Fruit fly (Drosophila melanogaster) whole organism, embryonic: Measurements from ENCODE around the gene CG3662.

Source experiments
- Awh ChIP-seq: fragments of 200-800 bp; sonication (Bioruptor generic); IDR thresholded peaks from 2 replicates; pipeline ENCODE4, ENCODE4 v1.3.6; 2022; ENCODE audit warnings: missing biosample characterization, missing genetic modification characterization
- CG10274 ChIP-seq: fragments of 200-800 bp; sonication (Bioruptor generic); optimal IDR thresholded peaks from 3 replicates; lab custom pipeline; 2017; ENCODE audit warnings: missing biosample characterization, mild to moderate bottlenecking, missing genetic modification characterization
- CG11456 ChIP-seq: fragments of 200-800 bp; sonication (Bioruptor generic); IDR thresholded peaks from 3 replicates; pipeline ENCODE4 v1.3.6; 2022; ENCODE audit warnings: missing biosample characterization, missing genetic modification characterization
- CG12769 ChIP-seq: fragments of 200-800 bp; sonication (Bioruptor generic); optimal IDR thresholded peaks from 2 replicates; lab custom pipeline; 2019; ENCODE audit warnings: missing biosample characterization, mild to moderate bottlenecking, missing genetic modification characterization, moderate library complexity
- CG14667 ChIP-seq: fragments of 200-800 bp; sonication (Bioruptor generic); IDR thresholded peaks from 2 replicates; pipeline ENCODE4 v1.3.6; 2022; ENCODE audit warnings: missing biosample characterization, missing genetic modification characterization
- CG15269 ChIP-seq: fragments of 200-800 bp; sonication (Bioruptor generic); optimal IDR thresholded peaks from 2 replicates; lab custom pipeline; 2018; ENCODE audit warnings: missing biosample characterization, mild to moderate bottlenecking, missing genetic modification characterization, moderate library complexity
- CG17328 ChIP-seq: fragments of 200-800 bp; sonication (Bioruptor generic); IDR thresholded peaks from 2 replicates; pipeline ENCODE4 v1.3.6; 2022; ENCODE audit warnings: missing biosample characterization, missing genetic modification characterization
- CG18011 ChIP-seq: fragments of 200-800 bp; sonication (Bioruptor generic); optimal IDR thresholded peaks from 2 replicates; lab custom pipeline; 2017; ENCODE audit warnings: missing biosample characterization, missing genetic modification characterization, mild to moderate bottlenecking, moderate library complexity, missing genotype
- CG2889 ChIP-seq: fragments of 200-800 bp; sonication (Bioruptor generic); IDR thresholded peaks from 3 replicates; pipeline ENCODE4 v1.3.6; 2022; ENCODE audit warnings: missing biosample characterization, missing genetic modification characterization
- CG31224 ChIP-seq: fragments of 200-800 bp; sonication (Bioruptor generic); IDR thresholded peaks from 2 replicates; pipeline ENCODE4 v1.3.6; 2022; ENCODE audit warnings: missing biosample characterization, missing genetic modification characterization
- CG31441 ChIP-seq: fragments of 200-800 bp; sonication (Bioruptor generic); IDR thresholded peaks from 2 replicates; pipeline ENCODE4 v1.3.6; 2022; ENCODE audit warnings: missing biosample characterization, missing genetic modification characterization
- CG3163 ChIP-seq: fragments of 200-800 bp; sonication (Bioruptor generic); optimal IDR thresholded peaks from 3 replicates; lab custom pipeline; 2016; ENCODE audit warnings: missing biosample characterization, missing genetic modification characterization
- CG32532 ChIP-seq: fragments of 200-800 bp; sonication (Bioruptor generic); IDR thresholded peaks from 2 replicates; pipeline ENCODE4 v1.3.6; 2022; ENCODE audit warnings: missing biosample characterization, missing genetic modification characterization
- CG32772 ChIP-seq: fragments of 200-800 bp; sonication (Bioruptor generic); IDR thresholded peaks from 2 replicates; pipeline ENCODE4 v1.3.6; 2022; ENCODE audit warnings: missing biosample characterization, missing genetic modification characterization
- CG4328 ChIP-seq: fragments of 200-800 bp; sonication (Bioruptor generic); optimal IDR thresholded peaks from 3 replicates; lab custom pipeline; 2017; ENCODE audit warnings: missing biosample characterization, missing genetic modification reagents, missing genetic modification characterization
- CG7271 ChIP-seq: fragments of 200-800 bp; sonication (Bioruptor generic); optimal IDR thresholded peaks from 2 replicates; lab custom pipeline; 2018; ENCODE audit warnings: missing biosample characterization, mild to moderate bottlenecking, missing genetic modification characterization, moderate library complexity
- CG9609 ChIP-seq: fragments of 200-800 bp; sonication (Bioruptor generic); optimal IDR thresholded peaks from 3 replicates; lab custom pipeline; 2016; ENCODE audit warnings: missing biosample characterization, missing genetic modification characterization
- Chrac-16 ChIP-seq: fragments of 200-800 bp; sonication (Bioruptor generic); optimal IDR thresholded peaks from 3 replicates; lab custom pipeline; 2016; ENCODE audit warnings: missing biosample characterization, missing genetic modification characterization
- D19A ChIP-seq: fragments of 200-800 bp; optimal IDR thresholded peaks from 3 replicates; lab custom pipeline; 2019; ENCODE audit warnings: missing biosample characterization, mild to moderate bottlenecking, missing genetic modification characterization, moderate library complexity
- Dek ChIP-seq: fragments of 200-800 bp; sonication (Bioruptor generic); optimal IDR thresholded peaks from 3 replicates; lab custom pipeline; 2019; ENCODE audit warnings: missing biosample characterization, mild to moderate bottlenecking, missing genetic modification characterization, moderate library complexity
- Dll ChIP-seq: fragments of 200-800 bp; sonication (Bioruptor generic); IDR thresholded peaks from 4 replicates; pipeline ENCODE4 v1.3.6; 2022; ENCODE audit warnings: missing biosample characterization, missing genetic modification characterization; ENCODE audit not compliant: partially characterized antibody
- ERR ChIP-seq: fragments of 200-800 bp; sonication (Bioruptor generic); optimal IDR thresholded peaks from 2 replicates; lab custom pipeline; 2016; ENCODE audit warnings: missing biosample characterization, missing genetic modification characterization
- Elba2 ChIP-seq: fragments of 200-800 bp; sonication (Bioruptor generic); optimal IDR thresholded peaks from 3 replicates; lab custom pipeline; 2016; ENCODE audit warnings: missing biosample characterization, missing genetic modification characterization
- Ets65A ChIP-seq: fragments of 200-800 bp; sonication (Bioruptor generic); peaks from one replicate; lab custom pipeline; 2016; ENCODE audit warnings: missing biosample characterization, missing genetic modification characterization
- Jarid2 ChIP-seq: fragments of 200-800 bp; sonication (Bioruptor generic); optimal IDR thresholded peaks from 3 replicates; lab custom pipeline; 2017; ENCODE audit warnings: mild to moderate bottlenecking, missing biosample characterization, missing genetic modification reagents, missing genetic modification characterization
- PHDP ChIP-seq: fragments of 200-800 bp; sonication (Bioruptor generic); optimal IDR thresholded peaks from 3 replicates; lab custom pipeline; 2018; ENCODE audit warnings: missing biosample characterization, mild to moderate bottlenecking, missing genetic modification characterization, moderate library complexity
- Pdp1 ChIP-seq, 2 experiments: fragments of 200-800 bp; sonication (Bioruptor generic); optimal IDR thresholded peaks; 3 replicates each; lab custom pipeline; 2016; ENCODE audit warnings: missing biosample characterization in 2 of 2, missing genetic modification characterization in 2 of 2, mild to moderate bottlenecking in 1 of 2, moderate library complexity in 1 of 2
- Ptx1 ChIP-seq: fragments of 200-800 bp; sonication (Bioruptor generic); IDR thresholded peaks from 2 replicates; pipeline ENCODE4 v1.3.6; 2022; ENCODE audit warnings: missing biosample characterization, missing genetic modification characterization
- Ssrp ChIP-seq: fragments of 200-800 bp; sonication (Bioruptor generic); optimal IDR thresholded peaks from 2 replicates; lab custom pipeline; 2018; ENCODE audit warnings: missing biosample characterization, mild to moderate bottlenecking, missing genetic modification characterization, moderate library complexity
- cg ChIP-seq: fragments of 200-800 bp; sonication (Bioruptor generic); optimal IDR thresholded peaks from 3 replicates; lab custom pipeline; 2019; ENCODE audit warnings: missing biosample characterization, mild to moderate bottlenecking, missing genetic modification characterization, moderate library complexity
- corto ChIP-seq: fragments of 200-800 bp; sonication (Bioruptor generic); optimal IDR thresholded peaks from 2 replicates; lab custom pipeline; 2016; ENCODE audit warnings: missing biosample characterization, mild to moderate bottlenecking, missing genetic modification characterization, moderate library complexity
- crol ChIP-seq: fragments of 200-800 bp; sonication (Bioruptor generic); IDR thresholded peaks from 2 replicates; pipeline ENCODE4 v1.3.6; 2022; ENCODE audit warnings: missing biosample characterization, missing genetic modification characterization
- danr ChIP-seq: fragments of 200-800 bp; sonication (Bioruptor generic); IDR thresholded peaks from 2 replicates; pipeline ENCODE4 v1.3.6; 2022; ENCODE audit warnings: missing biosample characterization, missing genetic modification characterization
- dati ChIP-seq: fragments of 200-800 bp; sonication (Bioruptor generic); IDR thresholded peaks from 2 replicates; pipeline ENCODE4 v1.3.6; 2022; ENCODE audit warnings: missing biosample characterization, missing genetic modification characterization
- dpn ChIP-seq, 2 experiments: fragments of 200-800 bp; sonication (Bioruptor generic); optimal IDR thresholded peaks; 3 replicates each; lab custom pipeline; 2016; ENCODE audit warnings: missing biosample characterization in 2 of 2, missing genetic modification characterization in 2 of 2
- emc ChIP-seq: fragments of 200-800 bp; sonication (Bioruptor generic); optimal IDR thresholded peaks from 2 replicates; lab custom pipeline; 2016; ENCODE audit warnings: missing biosample characterization, missing genetic modification characterization
- exex ChIP-seq: fragments of 200-800 bp; sonication (Bioruptor generic); optimal IDR thresholded peaks from 4 replicates; lab custom pipeline; 2018; ENCODE audit warnings: missing biosample characterization, mild to moderate bottlenecking, missing genetic modification characterization, moderate library complexity
- gcm ChIP-seq: fragments of 200-800 bp; sonication (Bioruptor generic); optimal IDR thresholded peaks from 2 replicates; lab custom pipeline; 2019; ENCODE audit warnings: missing biosample characterization, mild to moderate bottlenecking, missing genetic modification characterization, moderate library complexity
- ham ChIP-seq: fragments of 200-800 bp; sonication (Bioruptor generic); IDR thresholded peaks from 2 replicates; pipeline ENCODE4 v1.3.6; 2022; ENCODE audit warnings: missing biosample characterization, missing genetic modification characterization
- hth ChIP-seq: fragments of >200 bp; optimal IDR thresholded peaks from 2 replicates; lab custom pipeline; 2017; ENCODE audit warnings: inconsistent platforms
- kay ChIP-seq: fragments of 200-800 bp; sonication (Bioruptor generic); optimal IDR thresholded peaks from 2 replicates; lab custom pipeline; 2016; ENCODE audit warnings: missing biosample characterization, missing genetic modification characterization
- lilli ChIP-seq: fragments of 200-800 bp; sonication (Bioruptor generic); optimal IDR thresholded peaks from 3 replicates; lab custom pipeline; 2016; ENCODE audit warnings: missing biosample characterization, missing genetic modification characterization
- rib ChIP-seq: fragments of 200-800 bp; sonication (Bioruptor generic); IDR thresholded peaks from 2 replicates; pipeline ENCODE4 v1.3.6; 2022; ENCODE audit warnings: missing biosample characterization, missing genetic modification characterization
- sr ChIP-seq: fragments of 200-800 bp; sonication (Bioruptor generic); IDR thresholded peaks from 3 replicates; pipeline ENCODE4 v1.3.6; 2022; ENCODE audit warnings: missing biosample characterization, missing genetic modification characterization
- ttk ChIP-seq: fragments of 200-800 bp; sonication (Bioruptor generic); IDR thresholded peaks from 2 replicates; pipeline ENCODE4 v2.1.2; 2022; ENCODE audit warnings: missing biosample characterization, missing genetic modification characterization
- vnd ChIP-seq: fragments of 200-800 bp; sonication (Bioruptor generic); IDR thresholded peaks from 3 replicates; pipeline ENCODE4 v1.3.6; 2022; ENCODE audit warnings: missing biosample characterization, missing genetic modification characterization; ENCODE audit not compliant: partially characterized antibody
- z ChIP-seq: fragments of 200-800 bp; sonication (Bioruptor generic); IDR thresholded peaks from 3 replicates; pipeline ENCODE4 v1.3.6; 2022; ENCODE audit warnings: missing biosample characterization, missing genetic modification characterization

Gene CG3662

dm6 chr2L:826388-826787 is 5.3 kb downstream of the CG3662 start (continued):
- TF ChIP-seq Jarid2 = no peak

dm6 chr2L:827049-827448 is 6.0 kb downstream of the CG3662 start:
- TF ChIP-seq Awh (GFP tag; lab: Robert Waterston, UW) (0 out of 2 replicates have a peak, but pooled peaks have one; percentile 38), crol (peak; percentile 45), Pdp1 (GFP tag; optimal IDR thresholded peaks at IDR 0.05; lab: Kevin White, UChicago) (peak in 1 of 2 experiments; percentile 83), cg (GFP tag; lab: Kevin White, UChicago) (peak; percentile 10), z (GFP tag; lab: Robert Waterston, UW) (0 out of 3 replicates have a peak, but pooled peaks have one; percentile 58), rib (GFP tag; lab: Robert Waterston, UW) (0 out of 2 replicates have a peak, but pooled peaks have one; percentile 46), sr (GFP tag; lab: Robert Waterston, UW) (peak; percentile 17; the same call in 1 of the 3 replicates), CG9609 (GFP tag; lab: Kevin White, UChicago) (no peak), CG17328 (no peak), CG12769 (peak; percentile 40)

dm6 chr2L:827516-828362 is 6.7 kb downstream of the CG3662 start:
- TF ChIP-seq Ssrp (peak; percentile 48), CG32532 (GFP tag; lab: Robert Waterston, UW) (no peak), kay (GFP tag; lab: Kevin White, UChicago) (no peak), hth (lab: Kevin White, UChicago) (no peak), vnd (GFP tag; lab: Robert Waterston, UW) (no peak), CG15269 (peak; percentile 39), ttk (GFP tag; lab: Robert Waterston, UW) (no peak), D19A (tag; lab: Kevin White, UChicago) (peak; percentile 28), gcm (GFP tag; lab: Kevin White, UChicago) (peak; percentile 46), Dek (tag; lab: Kevin White, UChicago) (no peak), CG11456 (GFP tag; lab: Robert Waterston, UW) (no peak), CG4328 (peak; percentile 5), CG10274 (GFP tag; lab: Kevin White, UChicago) (no peak), emc (GFP tag; lab: Kevin White, UChicago) (no peak), Ptx1 (GFP tag; lab: Robert Waterston, UW) (no peak), lilli (GFP tag; lab: Kevin White, UChicago) (no peak), PHDP (tag; lab: Kevin White, UChicago) (peak; percentile 71), dati (GFP tag; lab: Robert Waterston, UW) (no peak), CG18011 (no peak), CG3163 (no peak), CG7271 (no peak), CG32772 (no peak; the same call in 1 of the 2 replicates), danr (no peak), exex (tag; lab: Kevin White, UChicago) (peak; percentile 61), CG31441 (no peak), CG31224 (GFP tag; lab: Robert Waterston, UW) (no peak), Dll (no peak), corto (GFP tag; lab: Kevin White, UChicago) (no peak), Ets65A (GFP tag; lab: Kevin White, UChicago) (no peak), ham (GFP tag; lab: Robert Waterston, UW) (no peak), CG14667 (GFP tag; lab: Robert Waterston, UW) (no peak), Elba2 (GFP tag; lab: Kevin White, UChicago) (no peak), CG2889 (no peak), dpn (GFP tag; optimal IDR thresholded peaks at IDR 0.05; lab: Kevin White, UChicago) (peak in 1 of 2 experiments; percentile 31), ERR (GFP tag; lab: Kevin White, UChicago) (no peak), Chrac-16 (GFP tag; lab: Kevin White, UChicago) (peak; percentile 49)
